Worm (Caenorhabditis elegans): ENCODE measurements around the gene otub-4.
A peak's percentile ranks its signal among the peaks of the same experiment; 100 is the strongest.

otub-4 gene

DNA sequence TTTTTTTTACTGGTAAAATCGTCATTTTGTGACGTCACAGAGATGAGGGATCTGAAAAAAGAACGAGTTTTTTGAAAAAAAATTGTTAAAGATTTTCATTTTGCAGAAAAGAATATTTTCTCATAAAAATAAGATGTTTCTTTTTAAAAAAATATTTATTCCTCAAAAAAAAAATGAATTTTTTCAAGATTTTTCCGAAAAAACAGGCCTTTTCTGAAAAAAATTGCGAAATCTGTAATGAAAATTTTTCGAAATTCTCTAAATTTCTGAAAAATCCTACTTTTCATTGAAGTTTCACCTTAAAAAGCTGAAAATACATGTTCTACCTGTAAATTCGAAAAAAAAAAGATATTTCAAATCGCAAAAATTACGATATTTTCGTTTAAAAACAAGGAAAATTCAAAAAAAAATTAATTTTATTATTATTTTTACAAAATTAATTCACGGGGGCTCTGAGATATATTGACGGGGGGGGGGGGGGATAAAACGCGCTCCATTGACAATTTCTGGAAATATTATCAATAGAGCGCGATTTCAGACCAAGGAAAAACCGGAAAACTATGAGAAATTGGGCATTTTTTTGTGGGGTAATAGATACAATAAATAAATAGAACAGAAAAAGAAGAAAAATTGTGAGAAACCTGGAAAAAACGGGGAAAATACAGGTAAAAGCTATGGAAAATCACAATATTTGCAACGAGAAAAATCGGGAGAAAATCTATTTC, at the start of gene otub-4:
otub-4 (minus strand) TSS at position 51 of the 725 bp plus-strand sequence.
- TF ChIP-seq lin-15B (tag; optimal IDR thresholded peaks at IDR 0.05) (no peak), unc-62 (GFP tag; optimal IDR thresholded peaks at IDR 0.05) (no peak), nhr-11 (tag; optimal IDR thresholded peaks at IDR 0.05) (no peak), nhr-76 (tag; optimal IDR thresholded peaks at IDR 0.05) (no peak), skn-1 (tag; optimal IDR thresholded peaks at IDR 0.05) (no peak), daf-12 (tag; optimal IDR thresholded peaks at IDR 0.05) (no peak), ceh-16 (tag; optimal IDR thresholded peaks at IDR 0.05) (no peak), pha-4 (tag; optimal IDR thresholded peaks at IDR 0.05) (no peak), nhr-23 (tag; optimal IDR thresholded peaks at IDR 0.05) (no peak), ztf-4 (tag; optimal IDR thresholded peaks at IDR 0.05) (no peak), ceh-28 (tag; optimal IDR thresholded peaks at IDR 0.05) (no peak), elt-1 (tag; optimal IDR thresholded peaks at IDR 0.05) (no peak), nhr-43 (tag; optimal IDR thresholded peaks at IDR 0.05; ENCODE audit: poor library complexity, severe bottlenecking) (no peak), ceh-9 (tag; optimal IDR thresholded peaks at IDR 0.05) (no peak), aly-2 (tag; optimal IDR thresholded peaks at IDR 0.05) (no peak), ZK546.5 (tag; optimal IDR thresholded peaks at IDR 0.05) (no peak), zag-1 (tag; optimal IDR thresholded peaks at IDR 0.05) (no peak), ama-1 (optimal IDR thresholded peaks at IDR 0.05) (no peak), ceh-82 (tag; optimal IDR thresholded peaks at IDR 0.05) (no peak)

DNA sequence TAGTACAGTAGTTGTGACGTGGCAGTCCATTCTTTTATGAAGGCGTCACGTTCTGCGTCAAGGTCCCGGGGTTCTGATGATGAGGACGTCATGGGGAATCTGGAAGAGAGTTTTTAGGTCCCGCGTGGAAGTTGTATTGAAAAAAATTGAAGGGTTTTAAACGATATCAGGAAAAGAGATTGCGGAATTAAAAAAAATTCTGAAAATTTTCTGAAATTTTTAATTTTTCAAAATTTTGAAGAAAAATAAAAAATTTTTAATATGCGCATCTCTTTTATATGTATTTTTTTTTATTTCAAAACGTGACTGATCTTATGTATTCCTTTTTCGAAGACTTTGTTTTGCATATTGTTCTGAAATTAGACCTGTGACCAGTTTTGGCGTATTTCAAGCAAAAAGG, 44.6 kb upstream of the otub-4 start, which contains the start of gene C04C3.6:
C04C3.6 (minus strand) TSS at position 101 of the 400 bp plus-strand sequence.
- TF ChIP-seq ztf-11 (tag; optimal IDR thresholded peaks at IDR 0.05), result no peak
- no peak for TF ChIP-seq elt-1 (tag; optimal IDR thresholded peaks at IDR 0.05)
- TF ChIP-seq nhr-77 (tag; optimal IDR thresholded peaks at IDR 0.05), result no peak
- no peak for TF ChIP-seq elt-3 (tag; optimal IDR thresholded peaks at IDR 0.05)
- no peak for TF ChIP-seq ceh-9 (tag; optimal IDR thresholded peaks at IDR 0.05)
- TF ChIP-seq eor-1 (tag; optimal IDR thresholded peaks at IDR 0.05), result no peak
- no peak for TF ChIP-seq lin-15B (tag; optimal IDR thresholded peaks at IDR 0.05)
- no peak for TF ChIP-seq ceh-16 (tag; optimal IDR thresholded peaks at IDR 0.05)
- TF ChIP-seq nhr-237 (tag; optimal IDR thresholded peaks at IDR 0.05), result no peak
- no peak for TF ChIP-seq ceh-28 (tag; optimal IDR thresholded peaks at IDR 0.05)
- TF ChIP-seq fkh-10 (GFP tag; optimal IDR thresholded peaks at IDR 0.05), result no peak
- no peak for TF ChIP-seq lsy-12 (tag; optimal IDR thresholded peaks at IDR 0.05)
- TF ChIP-seq daf-12 (tag; optimal IDR thresholded peaks at IDR 0.05), result no peak
- no peak for TF ChIP-seq tbx-2 (tag; optimal IDR thresholded peaks at IDR 0.05)
- no peak for TF ChIP-seq ZK546.5 (tag; optimal IDR thresholded peaks at IDR 0.05)
- no peak for TF ChIP-seq egl-27 (tag; optimal IDR thresholded peaks at IDR 0.05)
- TF ChIP-seq skn-1 (tag; optimal IDR thresholded peaks at IDR 0.05), result no peak

DNA sequence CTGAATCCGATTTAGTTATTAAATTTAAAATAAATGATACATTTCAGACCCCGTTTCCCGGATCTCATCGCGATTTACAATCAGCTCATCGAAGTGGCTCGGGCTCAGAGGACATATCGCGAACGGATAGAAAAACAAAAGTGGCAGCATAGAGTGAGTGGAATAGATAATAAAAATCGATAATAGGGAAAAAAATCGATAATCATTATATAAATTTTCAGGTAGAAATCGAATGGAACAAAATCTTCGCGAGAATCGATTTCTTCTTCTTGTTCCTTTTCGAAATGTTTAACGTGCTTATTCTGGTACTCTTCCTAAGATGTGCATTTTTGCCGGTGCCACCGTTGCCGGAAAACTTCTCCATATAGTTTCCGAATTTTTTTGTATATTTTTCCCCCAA, 40.8 kb upstream of the otub-4 start:
- TF ChIP-seq unc-62 (GFP tag; optimal IDR thresholded peaks at IDR 0.05) (no peak), sea-2 (GFP tag; optimal IDR thresholded peaks at IDR 0.05) (no peak), ceh-28 (tag; optimal IDR thresholded peaks at IDR 0.05) (peak; percentile 39), mdl-1 (tag; optimal IDR thresholded peaks at IDR 0.05) (no peak)

DNA sequence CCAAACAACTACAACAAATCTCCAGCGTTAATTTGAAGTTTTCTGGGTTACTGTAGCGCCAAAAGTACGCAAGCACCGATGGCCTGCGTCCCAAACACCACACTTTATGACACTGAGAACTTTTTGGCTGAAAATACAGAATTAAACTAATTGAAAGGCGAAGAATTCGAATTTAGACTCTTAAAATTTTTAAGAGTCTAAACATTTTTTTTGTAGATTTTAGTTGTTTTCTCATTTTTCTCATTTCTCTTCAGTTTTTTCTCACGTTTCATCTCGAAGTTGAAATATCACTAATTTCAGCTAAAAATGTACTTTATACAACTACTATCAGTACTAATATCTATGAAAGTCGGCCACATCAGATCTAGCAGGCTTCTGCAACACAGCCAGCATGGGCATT, 37.5 kb upstream of the otub-4 start, which contains the start of gene lgc-9:
lgc-9 (plus strand) TSS at position 301 of the 400 bp plus-strand sequence.
- TF ChIP-seq hmg-11 (tag; optimal IDR thresholded peaks at IDR 0.05) (no peak), pqm-1 (tag; optimal IDR thresholded peaks at IDR 0.05) (no peak), nhr-11 (tag; optimal IDR thresholded peaks at IDR 0.05) (no peak), nhr-23 (tag; optimal IDR thresholded peaks at IDR 0.05) (no peak), mdl-1 (tag; optimal IDR thresholded peaks at IDR 0.05) (no peak), snpc-4 (tag; optimal IDR thresholded peaks at IDR 0.05) (no peak), daf-12 (tag; optimal IDR thresholded peaks at IDR 0.05) (no peak), ama-1 (optimal IDR thresholded peaks at IDR 0.05) (no peak)

DNA sequence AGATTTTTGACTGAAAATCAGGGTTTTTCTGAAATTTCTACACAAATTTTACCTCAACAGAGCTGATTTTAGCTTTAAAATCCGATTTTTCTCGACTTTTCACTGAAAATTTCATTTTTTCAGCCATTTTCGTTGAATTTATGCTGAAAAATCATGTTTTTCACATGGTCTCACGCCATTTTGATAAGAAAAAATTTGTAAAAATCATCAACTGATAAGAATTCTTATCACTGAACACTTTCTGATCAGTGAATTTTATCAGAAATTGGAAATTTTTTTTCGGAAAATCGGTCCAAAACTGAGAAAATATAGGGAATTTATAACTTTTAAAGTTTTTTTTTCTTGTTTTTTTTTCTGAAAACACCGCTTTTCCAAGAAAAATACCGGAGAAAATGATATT, 23.0 kb upstream of the otub-4 start:
- TF ChIP-seq pha-4 (tag; optimal IDR thresholded peaks at IDR 0.05) (peak; percentile 27), lin-39 (tag; optimal IDR thresholded peaks at IDR 0.05) (no peak), elt-2 (tag; optimal IDR thresholded peaks at IDR 0.05) (peak; percentile 83), nhr-237 (tag; optimal IDR thresholded peaks at IDR 0.05) (no peak), nhr-23 (tag; optimal IDR thresholded peaks at IDR 0.05) (no peak), fos-1 (tag; optimal IDR thresholded peaks at IDR 0.05) (no peak), pqm-1 (tag; optimal IDR thresholded peaks at IDR 0.05) (peak; percentile 90)
